Worm (Caenorhabditis elegans): ENCODE results near the gene F35G12.12.

F35G12.12 gene

DNA sequence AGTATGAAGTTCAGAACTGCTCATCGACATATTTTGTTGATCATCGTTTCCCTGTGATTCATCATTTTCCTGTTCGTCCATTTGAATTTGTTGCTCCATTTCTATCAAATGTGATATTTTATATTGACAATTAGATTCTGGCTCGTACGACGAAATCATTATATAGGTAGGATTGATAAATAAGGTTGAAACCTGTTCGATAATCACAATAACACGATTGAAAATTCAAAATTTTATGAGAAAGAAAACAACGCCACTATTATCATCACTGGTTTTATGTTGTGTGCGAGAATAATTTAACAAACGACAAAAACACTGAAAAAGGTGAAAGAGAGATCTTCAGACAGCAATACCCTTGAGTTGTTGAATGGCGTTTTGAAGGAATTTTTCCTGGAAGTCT lies 12.7 kb downstream of the F35G12.12 start, which contains the start of gene apc-11:
Gene apc-11, minus strand, starts transcription at position 101 of the 400 bp plus-strand sequence.
- TF ChIP-seq eor-1 (tag; optimal IDR thresholded peaks at IDR 0.05) = no peak
- TF ChIP-seq nhr-67 (tag; optimal IDR thresholded peaks at IDR 0.05) = no peak
- TF ChIP-seq elt-3 (tag; optimal IDR thresholded peaks at IDR 0.05) = no peak
- TF ChIP-seq elt-1 (tag; optimal IDR thresholded peaks at IDR 0.05) = no peak
- no peak for TF ChIP-seq mdl-1 (tag; optimal IDR thresholded peaks at IDR 0.05)
- no peak for TF ChIP-seq pqm-1 (tag; optimal IDR thresholded peaks at IDR 0.05)
- no peak for TF ChIP-seq ceh-28 (tag; optimal IDR thresholded peaks at IDR 0.05)
- TF ChIP-seq fos-1 (tag; optimal IDR thresholded peaks at IDR 0.05) = no peak
- no peak for TF ChIP-seq nhr-11 (tag; optimal IDR thresholded peaks at IDR 0.05)
- no peak for TF ChIP-seq nhr-76 (tag; optimal IDR thresholded peaks at IDR 0.05)
- no peak for TF ChIP-seq unc-39 (tag; optimal IDR thresholded peaks at IDR 0.05)
- no peak for TF ChIP-seq R02D3.7 (tag; optimal IDR thresholded peaks at IDR 0.05)
- TF ChIP-seq ceh-9 (tag; optimal IDR thresholded peaks at IDR 0.05) = no peak
- TF ChIP-seq nhr-23 (tag; optimal IDR thresholded peaks at IDR 0.05) = no peak
- no peak for TF ChIP-seq hmg-11 (tag; optimal IDR thresholded peaks at IDR 0.05)
- no peak for TF ChIP-seq egl-27 (tag; optimal IDR thresholded peaks at IDR 0.05)
- TF ChIP-seq nhr-77 (tag; optimal IDR thresholded peaks at IDR 0.05) = no peak
- no peak for TF ChIP-seq lin-15B (tag; optimal IDR thresholded peaks at IDR 0.05)
- TF ChIP-seq egl-5 (tag; optimal IDR thresholded peaks at IDR 0.05) = no peak
- no peak for TF ChIP-seq fkh-2 (tag; optimal IDR thresholded peaks at IDR 0.05)

DNA sequence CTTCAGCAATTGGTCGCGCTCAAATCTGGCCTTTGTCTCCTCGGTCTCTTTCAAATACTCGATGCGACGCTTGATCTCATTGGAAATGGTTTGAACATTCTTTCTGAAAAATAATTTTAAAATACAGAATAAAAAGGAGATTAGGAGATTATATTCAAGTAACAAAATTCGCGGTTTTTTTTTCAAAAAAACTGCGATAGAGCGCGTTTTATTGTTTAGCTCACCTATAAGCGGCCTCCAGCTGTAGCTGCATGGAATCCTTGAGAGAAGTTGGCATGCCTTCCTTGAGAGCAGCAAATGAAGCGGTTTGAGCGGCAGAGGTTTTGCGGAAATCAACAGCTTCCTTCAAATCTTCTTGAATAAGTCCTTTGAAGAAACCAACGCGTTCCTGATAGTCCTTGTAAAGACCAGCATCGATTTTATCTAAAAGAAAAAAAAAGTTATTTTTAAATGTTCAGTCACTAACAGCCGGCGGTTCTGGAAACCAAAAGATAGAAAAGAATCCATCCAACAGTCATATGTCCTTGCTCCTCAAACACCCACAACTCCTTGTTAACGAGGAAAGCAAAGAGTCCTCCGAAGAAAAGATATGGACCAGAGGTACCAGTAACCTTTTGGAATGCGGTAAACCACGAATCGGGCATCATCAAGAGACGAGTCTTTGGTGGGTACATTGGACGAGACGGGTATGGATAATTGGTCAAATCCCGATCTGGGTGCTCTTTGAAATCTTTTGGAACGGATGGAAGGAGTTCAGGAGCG lies 13.3 kb downstream of the F35G12.12 start:
- TF ChIP-seq fkh-10 (GFP tag; optimal IDR thresholded peaks at IDR 0.05) (no peak), nhr-43 (tag; optimal IDR thresholded peaks at IDR 0.05; ENCODE audit: poor library complexity, severe bottlenecking) (no peak), lin-15B (tag; optimal IDR thresholded peaks at IDR 0.05) (no peak), unc-62 (GFP tag; optimal IDR thresholded peaks at IDR 0.05) (no peak), lin-39 (tag; optimal IDR thresholded peaks at IDR 0.05) (no peak), fkh-2 (tag; optimal IDR thresholded peaks at IDR 0.05) (no peak), ceh-28 (tag; optimal IDR thresholded peaks at IDR 0.05) (no peak), nfya-1 (tag; optimal IDR thresholded peaks at IDR 0.05; ENCODE audit: insufficient read depth) (no peak), nhr-76 (tag; optimal IDR thresholded peaks at IDR 0.05) (no peak), mml-1 (tag; optimal IDR thresholded peaks at IDR 0.05) (no peak), egl-5 (tag; optimal IDR thresholded peaks at IDR 0.05) (no peak)

DNA sequence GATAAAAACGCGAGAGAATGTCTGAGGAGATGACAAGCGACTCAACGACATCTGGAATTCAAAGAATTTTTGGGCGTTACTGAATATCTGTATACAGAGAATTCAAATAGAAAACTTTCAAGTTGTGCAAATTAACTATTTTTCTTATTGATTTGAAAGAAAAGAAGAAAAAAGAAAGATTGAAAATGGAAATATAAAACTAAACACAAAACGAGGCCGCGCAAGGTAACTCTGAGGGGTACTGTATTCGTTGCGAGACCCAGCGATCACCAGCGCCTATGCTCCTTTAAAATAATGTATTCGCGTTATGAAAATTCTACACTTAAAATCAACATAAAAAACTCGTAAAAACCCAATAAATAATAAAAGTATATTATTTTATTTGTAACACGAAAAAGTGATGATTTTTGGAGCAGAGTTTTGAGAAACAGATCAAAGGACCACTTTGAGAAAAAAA lies 14.2 kb downstream of the F35G12.12 start, which contains the start of gene asb-1:
Gene asb-1, minus strand, starts transcription at position 51 of the 457 bp plus-strand sequence.
- TF ChIP-seq nhr-237 (tag; optimal IDR thresholded peaks at IDR 0.05) = no peak
- no peak for TF ChIP-seq lsy-12 (tag; optimal IDR thresholded peaks at IDR 0.05)
- TF ChIP-seq aly-2 (tag; optimal IDR thresholded peaks at IDR 0.05) = no peak
- no peak for TF ChIP-seq pha-4 (tag; optimal IDR thresholded peaks at IDR 0.05)
- no peak for TF ChIP-seq elt-1 (tag; optimal IDR thresholded peaks at IDR 0.05)
- no peak for TF ChIP-seq unc-62 (GFP tag; optimal IDR thresholded peaks at IDR 0.05)
- TF ChIP-seq ztf-11 (tag; optimal IDR thresholded peaks at IDR 0.05) = no peak
- TF ChIP-seq jun-1 (tag; optimal IDR thresholded peaks at IDR 0.05) = no peak
- no peak for TF ChIP-seq lin-39 (tag; optimal IDR thresholded peaks at IDR 0.05)
- TF ChIP-seq nhr-67 (tag; optimal IDR thresholded peaks at IDR 0.05) = no peak
- TF ChIP-seq sea-2 (GFP tag; optimal IDR thresholded peaks at IDR 0.05) = no peak
- no peak for TF ChIP-seq nfya-1 (tag; optimal IDR thresholded peaks at IDR 0.05; ENCODE audit: insufficient read depth)
- TF ChIP-seq ceh-82 (tag; optimal IDR thresholded peaks at IDR 0.05) = no peak
- TF ChIP-seq pqm-1 (tag; optimal IDR thresholded peaks at IDR 0.05) = no peak
- no peak for TF ChIP-seq zag-1 (tag; optimal IDR thresholded peaks at IDR 0.05)
- TF ChIP-seq snpc-4 (tag; optimal IDR thresholded peaks at IDR 0.05) = no peak
- TF ChIP-seq egl-27 (tag; optimal IDR thresholded peaks at IDR 0.05) = no peak

Data from whole organism, L3 larva.